Fruit fly (Drosophila melanogaster): Measurements from ENCODE around the gene inaF-A.

The inaF-A gene

DNA sequence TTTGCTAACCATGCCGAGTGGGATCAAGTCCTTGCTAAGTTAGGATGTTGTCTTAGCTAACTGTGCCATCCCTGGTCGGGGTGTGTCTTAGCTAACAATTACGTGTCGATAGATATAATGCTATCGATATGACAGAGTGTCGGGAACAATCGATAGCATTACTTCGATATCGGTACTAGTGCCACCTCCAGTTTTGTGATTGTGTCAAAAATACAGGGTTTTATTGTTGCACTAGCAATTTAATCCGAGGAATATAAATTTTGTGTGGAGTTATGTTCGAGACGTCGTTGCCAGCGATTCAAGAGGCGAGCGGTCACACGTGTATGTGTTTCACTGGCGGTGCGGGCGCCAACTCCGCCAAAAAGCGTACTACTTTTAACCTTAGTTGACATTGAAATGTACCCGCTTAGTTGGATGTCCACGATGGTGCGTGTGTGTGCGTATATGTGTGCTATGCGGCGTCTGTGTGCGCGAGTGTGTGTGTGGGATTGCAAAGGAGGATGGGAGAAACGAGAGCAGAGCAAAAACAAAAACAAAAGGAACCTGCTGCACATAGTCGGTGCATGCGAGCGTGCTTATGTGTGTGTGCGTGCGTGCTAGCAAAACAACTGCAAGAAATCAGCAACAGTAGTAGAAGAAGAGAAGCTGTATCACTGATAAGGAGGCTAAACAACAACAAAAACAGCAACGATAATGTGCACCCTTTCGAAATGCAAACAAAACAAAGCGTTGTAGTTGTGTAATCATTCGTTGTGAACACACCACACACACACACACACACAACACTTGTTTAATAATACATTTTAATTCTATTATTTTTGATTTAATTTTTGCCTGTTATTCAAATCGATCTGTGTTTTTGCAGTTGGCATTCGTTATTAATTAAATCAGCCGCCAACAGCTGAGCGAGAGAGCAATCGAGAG is 38.5 kb downstream of the inaF-A start, which contains the start of gene PhKgamma (continued):
- TF ChIP-seq CG18011 (GFP tag; optimal IDR thresholded peaks at IDR 0.05) (no peak), Gsc (GFP tag; IDR thresholded peaks at IDR 0.05) (no peak), Ravus (GFP tag; IDR thresholded peaks at IDR 0.05) (no peak), CG11398 (GFP tag; optimal IDR thresholded peaks at IDR 0.05) (no peak), CG11695 (GFP tag; IDR thresholded peaks at IDR 0.05) (no peak), slp2 (GFP tag; optimal IDR thresholded peaks at IDR 0.05) (no peak), ato (GFP tag; IDR thresholded peaks at IDR 0.05; ENCODE audit: partially characterized antibody) (peak; percentile 90), CG5245 (GFP tag; optimal IDR thresholded peaks at IDR 0.05) (no peak), CG2116 (GFP tag; optimal IDR thresholded peaks at IDR 0.05) (peak; percentile 79), CG8924 (tag; optimal IDR thresholded peaks at IDR 0.05) (peak; percentile 53), pan (optimal IDR thresholded peaks at IDR 0.05) (no peak), pan (GFP tag; optimal IDR thresholded peaks at IDR 0.05 in 1 of 2, IDR thresholded peaks at IDR 0.05 in 1 of 2) (no peak), tna (GFP tag; IDR thresholded peaks at IDR 0.05; ENCODE audit: partially characterized antibody) (peak; percentile 80), Awh (GFP tag; IDR thresholded peaks at IDR 0.05) (no peak), slbo (GFP tag; IDR thresholded peaks at IDR 0.05) (peak; percentile 41), CG32772 (GFP tag; IDR thresholded peaks at IDR 0.05) (no peak), CG31388 (GFP tag; optimal IDR thresholded peaks at IDR 0.05) (no peak), hbn (GFP tag; IDR thresholded peaks at IDR 0.05; ENCODE audit: partially characterized antibody) (peak; percentile 86), HHEX (GFP tag; optimal IDR thresholded peaks at IDR 0.05) (no peak), trem (tag; optimal IDR thresholded peaks at IDR 0.05) (peak; percentile 76), CG4424 (GFP tag; optimal IDR thresholded peaks at IDR 0.05) (peak; percentile 16), CG18599 (GFP tag; optimal IDR thresholded peaks at IDR 0.05) (peak; percentile 53), CG12219 (GFP tag; optimal IDR thresholded peaks at IDR 0.05) (no peak), CG2678 (tag; optimal IDR thresholded peaks at IDR 0.05) (no peak), Jarid2 (GFP tag; optimal IDR thresholded peaks at IDR 0.05) (no peak), CG17385 (GFP tag; optimal IDR thresholded peaks at IDR 0.05) (peak; percentile 74), CG10321 (GFP tag; IDR thresholded peaks at IDR 0.05) (no peak), vfl (GFP tag; optimal IDR thresholded peaks at IDR 0.05) (no peak), CG3726 (GFP tag; IDR thresholded peaks at IDR 0.05) (no peak), ATbp (GFP tag; optimal IDR thresholded peaks at IDR 0.05) (no peak), CG6791 (GFP tag; IDR thresholded peaks at IDR 0.05; ENCODE audit: partially characterized antibody) (peak; percentile 96), CG9215 (GFP tag; IDR thresholded peaks at IDR 0.05) (no peak), chn (GFP tag; optimal IDR thresholded peaks at IDR 0.05) (no peak), CG34224 (GFP tag; IDR thresholded peaks at IDR 0.05; ENCODE audit: partially characterized antibody) (peak; percentile 85), Hey (tag; optimal IDR thresholded peaks at IDR 0.05) (no peak), Hr39 (optimal IDR thresholded peaks at IDR 0.05) (no peak), ssp (GFP tag; IDR thresholded peaks at IDR 0.05) (no peak), ash1 (GFP tag; optimal IDR thresholded peaks at IDR 0.05) (no peak), grn (GFP tag; optimal IDR thresholded peaks at IDR 0.05) (peak; percentile 3), sqz (GFP tag; optimal IDR thresholded peaks at IDR 0.05) (no peak), hb (GFP tag; IDR thresholded peaks at IDR 0.05; ENCODE audit: partially characterized antibody) (peak; percentile 80), zfh1 (GFP tag; IDR thresholded peaks at IDR 0.05) (0 out of 3 replicates have a peak, but pooled peaks have one; percentile 15), Scr (GFP tag; IDR thresholded peaks at IDR 0.05; ENCODE audit: partially characterized antibody) (peak; percentile 89), Ssrp (tag; optimal IDR thresholded peaks at IDR 0.05) (no peak), danr (GFP tag; IDR thresholded peaks at IDR 0.05) (no peak), lmd (GFP tag; IDR thresholded peaks at IDR 0.05) (no peak), Sox100B (GFP tag; optimal IDR thresholded peaks at IDR 0.05) (no peak), tup (GFP tag; optimal IDR thresholded peaks at IDR 0.05) (no peak), CG3163 (GFP tag; optimal IDR thresholded peaks at IDR 0.05) (peak; percentile 1)

Measured in whole organism, embryonic.